Fruit fly (Drosophila melanogaster): ENCODE results near the gene Prx6a.

dm6 chr2L:2910957-2911356 is 32.9 kb upstream of the Prx6a start:
- TF ChIP-seq OdsH (GFP tag; optimal IDR thresholded peaks at IDR 0.05) (no peak), Vsx2 (GFP tag; optimal IDR thresholded peaks at IDR 0.05; ENCODE audit: partially characterized antibody) (no peak), tai (GFP tag; optimal IDR thresholded peaks at IDR 0.05) (no peak), fru (GFP tag; optimal IDR thresholded peaks at IDR 0.05) (no peak), pan (optimal IDR thresholded peaks at IDR 0.05) (no peak), Sp1 (GFP tag; optimal IDR thresholded peaks at IDR 0.05) (no peak)

Data from whole organism, wandering third instar larva.